Fruit fly (Drosophila melanogaster) whole organism, embryonic: ENCODE data around the gene Lgr1.
A peak's percentile ranks its signal among the peaks of the same experiment; 100 is the strongest.

ENCODE experiments used
- Atf3 ChIP-seq: fragments of 200-800 bp; sonication (Bioruptor generic); optimal IDR thresholded peaks from 3 replicates; lab custom pipeline; 2016; ENCODE audit warnings: missing biosample characterization, missing genetic modification characterization
- CG11560 ChIP-seq: fragments of 200-800 bp; sonication (Bioruptor generic); IDR thresholded peaks from 3 replicates; pipeline ENCODE4 v1.3.6; 2022; ENCODE audit warnings: missing biosample characterization, missing genetic modification characterization
- CG13123 ChIP-seq: fragments of 200-800 bp; sonication (Bioruptor generic); optimal IDR thresholded peaks from 2 replicates; lab custom pipeline; 2016; ENCODE audit warnings: missing biosample characterization, missing genetic modification characterization
- CG13296 ChIP-seq: fragments of 200-800 bp; sonication (Bioruptor generic); optimal IDR thresholded peaks from 3 replicates; lab custom pipeline; 2018; ENCODE audit warnings: missing biosample characterization, mild to moderate bottlenecking, missing genetic modification characterization
- CG14860 ChIP-seq: fragments of 200-800 bp; sonication (Bioruptor generic); IDR thresholded peaks from 3 replicates; pipeline ENCODE4 v1.3.6; 2022; ENCODE audit warnings: missing biosample characterization, missing genetic modification characterization; ENCODE audit not compliant: partially characterized antibody
- CG14965 ChIP-seq: fragments of 200-800 bp; sonication (Bioruptor generic); optimal IDR thresholded peaks from 2 replicates; lab custom pipeline; 2016; ENCODE audit warnings: missing biosample characterization, missing genetic modification characterization, borderline replicate concordance
- CG17328 ChIP-seq: fragments of 200-800 bp; sonication (Bioruptor generic); IDR thresholded peaks from 2 replicates; pipeline ENCODE4 v1.3.6; 2022; ENCODE audit warnings: missing biosample characterization, missing genetic modification characterization
- CG17612 ChIP-seq: fragments of 200-800 bp; sonication (Bioruptor generic); IDR thresholded peaks from 2 replicates; pipeline ENCODE4 v1.3.6; 2022; ENCODE audit warnings: missing biosample characterization, missing genetic modification characterization
- CG18011 ChIP-seq: fragments of 200-800 bp; sonication (Bioruptor generic); optimal IDR thresholded peaks from 2 replicates; lab custom pipeline; 2017; ENCODE audit warnings: missing biosample characterization, missing genetic modification characterization, mild to moderate bottlenecking, moderate library complexity, missing genotype
- CG2129 ChIP-seq: fragments of 200-800 bp; sonication (Bioruptor generic); IDR thresholded peaks from 2 replicates; pipeline ENCODE4 v1.3.6; 2022; ENCODE audit warnings: missing biosample characterization, missing genetic modification characterization; ENCODE audit not compliant: partially characterized antibody
- CG4730 ChIP-seq: fragments of 200-800 bp; sonication (Bioruptor generic); IDR thresholded peaks from 2 replicates; pipeline ENCODE4 v1.3.6; 2022; ENCODE audit warnings: missing biosample characterization, missing genetic modification characterization
- CG4854 ChIP-seq: fragments of 200-800 bp; sonication (Bioruptor generic); optimal IDR thresholded peaks from 2 replicates; lab custom pipeline; 2016; ENCODE audit warnings: missing biosample characterization, missing genetic modification characterization, inconsistent platforms
- CG5953 ChIP-seq: fragments of 200-800 bp; sonication (Bioruptor generic); IDR thresholded peaks from 2 replicates; pipeline ENCODE4 v1.3.6; 2022; ENCODE audit warnings: missing biosample characterization, missing genetic modification characterization
- CG6175 ChIP-seq: fragments of 200-800 bp; sonication (Bioruptor generic); IDR thresholded peaks from 3 replicates; pipeline ENCODE4 v1.3.6; 2022; ENCODE audit warnings: missing biosample characterization, missing genetic modification characterization
- CG7372 ChIP-seq: fragments of 200-800 bp; sonication (Bioruptor generic); IDR thresholded peaks from 2 replicates; pipeline ENCODE4 v1.3.6; 2022; ENCODE audit warnings: missing biosample characterization, missing genetic modification characterization
- CG7928 ChIP-seq: fragments of 200-800 bp; sonication (Bioruptor generic); optimal IDR thresholded peaks from 2 replicates; lab custom pipeline; 2017; ENCODE audit warnings: missing biosample characterization, mild to moderate bottlenecking, missing genetic modification characterization
- CG7987 ChIP-seq: fragments of 200-800 bp; sonication (Bioruptor generic); optimal IDR thresholded peaks from 2 replicates; lab custom pipeline; 2018; ENCODE audit warnings: missing biosample characterization, mild to moderate bottlenecking, missing genetic modification characterization, moderate library complexity
- CG8765 ChIP-seq: fragments of 200-800 bp; sonication (Bioruptor generic); IDR thresholded peaks from 2 replicates; pipeline ENCODE4 v1.3.6; 2022; ENCODE audit warnings: missing biosample characterization, missing genetic modification characterization
- CHES-1-like ChIP-seq: fragments of 200-800 bp; sonication (Bioruptor generic); optimal IDR thresholded peaks from 2 replicates; lab custom pipeline; 2016; ENCODE audit warnings: missing biosample characterization, missing genetic modification characterization
- CoRest ChIP-seq: fragments of 200-800 bp; sonication (Bioruptor generic); optimal IDR thresholded peaks from 3 replicates; lab custom pipeline; 2018; ENCODE audit warnings: missing biosample characterization, mild to moderate bottlenecking, missing genetic modification characterization, moderate library complexity
- D19A ChIP-seq: fragments of 200-800 bp; optimal IDR thresholded peaks from 3 replicates; lab custom pipeline; 2019; ENCODE audit warnings: missing biosample characterization, mild to moderate bottlenecking, missing genetic modification characterization, moderate library complexity
- Dbx ChIP-seq: fragments of 200-800 bp; sonication (Bioruptor generic); IDR thresholded peaks from 3 replicates; pipeline ENCODE4 v1.3.6; 2022; ENCODE audit warnings: missing biosample characterization, missing genetic modification characterization
- E2f1 ChIP-seq: fragments of 200-800 bp; sonication (Bioruptor generic); IDR thresholded peaks from 2 replicates; pipeline ENCODE4 v1.3.6; 2022; ENCODE audit warnings: missing biosample characterization, missing genetic modification characterization
- HHEX ChIP-seq: fragments of 200-800 bp; sonication (Bioruptor generic); optimal IDR thresholded peaks from 3 replicates; lab custom pipeline; 2017; ENCODE audit warnings: missing biosample characterization, mild to moderate bottlenecking, missing genetic modification characterization, missing genetic modification reagents
- Hand ChIP-seq: fragments of 200-800 bp; sonication (Bioruptor generic); optimal IDR thresholded peaks from 2 replicates; lab custom pipeline; 2017; ENCODE audit warnings: mild to moderate bottlenecking, missing biosample characterization, missing genetic modification reagents, missing genetic modification characterization
- Hr39 ChIP-seq: fragments of >200 bp; optimal IDR thresholded peaks from 2 replicates; lab custom pipeline; 2017
- PHDP ChIP-seq: fragments of 200-800 bp; sonication (Bioruptor generic); optimal IDR thresholded peaks from 3 replicates; lab custom pipeline; 2018; ENCODE audit warnings: missing biosample characterization, mild to moderate bottlenecking, missing genetic modification characterization, moderate library complexity
- Rfx ChIP-seq: fragments of 200-800 bp; sonication (Bioruptor generic); IDR thresholded peaks from 2 replicates; pipeline ENCODE4 v1.3.6; 2022; ENCODE audit warnings: missing biosample characterization, missing genetic modification characterization
- Rx ChIP-seq: fragments of 200-800 bp; sonication (Bioruptor generic); IDR thresholded peaks from 2 replicates; pipeline ENCODE4 v1.3.6; 2022; ENCODE audit warnings: missing biosample characterization, missing genetic modification characterization
- Taf1 ChIP-seq: fragments of 200-800 bp; sonication (Bioruptor generic); IDR thresholded peaks from 2 replicates; pipeline ENCODE4 v1.3.6; 2022; ENCODE audit warnings: missing biosample characterization, missing genetic modification characterization
- Xbp1 ChIP-seq: fragments of 200-800 bp; sonication (Bioruptor generic); optimal IDR thresholded peaks from 3 replicates; lab custom pipeline; 2016; ENCODE audit warnings: missing biosample characterization, mild to moderate bottlenecking, missing genetic modification characterization
- YL-1 ChIP-seq: fragments of 200-800 bp; sonication (Bioruptor generic); optimal IDR thresholded peaks from 3 replicates; lab custom pipeline; 2017; ENCODE audit warnings: missing biosample characterization, mild to moderate bottlenecking, missing genetic modification characterization
- cato ChIP-seq: fragments of 200-800 bp; sonication (Bioruptor generic); optimal IDR thresholded peaks from 2 replicates; lab custom pipeline; 2016; ENCODE audit warnings: missing biosample characterization, missing genetic modification characterization, borderline replicate concordance
- crc ChIP-seq: fragments of 200-800 bp; sonication (Bioruptor generic); optimal IDR thresholded peaks from 2 replicates; lab custom pipeline; 2016; ENCODE audit warnings: missing biosample characterization, missing genetic modification characterization
- gfzf ChIP-seq: fragments of 200-800 bp; sonication (Bioruptor generic); optimal IDR thresholded peaks from 2 replicates; lab custom pipeline; 2016; ENCODE audit warnings: missing biosample characterization, mild to moderate bottlenecking, missing genetic modification characterization, moderate library complexity
- lov ChIP-seq, 2 experiments: fragments of 200-800 bp in 1 of 2; fragments of >200 bp in 1 of 2; sonication (Bioruptor generic) in 1 of 2; IDR thresholded peaks in 1 of 2; optimal IDR thresholded peaks in 1 of 2; 2 replicates in 1 of 2; 3 replicates in 1 of 2; pipeline versions ENCODE4 v1.3.6 to Lab custom; 2017 to 2022; ENCODE audit warnings: missing biosample characterization in 1 of 2, missing genetic modification characterization in 1 of 2
- luna ChIP-seq: fragments of 200-800 bp; sonication (Bioruptor generic); optimal IDR thresholded peaks from 2 replicates; lab custom pipeline; 2016; ENCODE audit warnings: missing biosample characterization, missing genetic modification characterization
- mam ChIP-seq: fragments of 200-800 bp; sonication (Bioruptor generic); optimal IDR thresholded peaks from 3 replicates; lab custom pipeline; 2016; ENCODE audit warnings: missing biosample characterization, missing genetic modification characterization
- mirr ChIP-seq: fragments of 200-800 bp; sonication (Bioruptor generic); optimal IDR thresholded peaks from 3 replicates; lab custom pipeline; 2018; ENCODE audit warnings: missing biosample characterization, mild to moderate bottlenecking, missing genetic modification characterization
- pan ChIP-seq, 4 experiments: fragments of >200 bp in 3 of 4; fragments of 200-800 bp in 1 of 4; sonication (Bioruptor generic) in 1 of 4; optimal IDR thresholded peaks in 3 of 4; IDR thresholded peaks in 1 of 4; 2 replicates each; pipeline versions ENCODE4 v1.3.6 to Lab custom; 2017 to 2022; ENCODE audit warnings: missing biosample characterization in 2 of 4, missing genetic modification characterization in 2 of 4, mixed read lengths in 1 of 4
- ro ChIP-seq: fragments of 200-800 bp; sonication (Bioruptor generic); IDR thresholded peaks from 2 replicates; pipeline ENCODE4 v1.3.6; 2022; ENCODE audit warnings: missing biosample characterization, missing genetic modification characterization
- shn ChIP-seq: fragments of 200-800 bp; sonication (Bioruptor generic); optimal IDR thresholded peaks from 3 replicates; lab custom pipeline; 2016; ENCODE audit warnings: missing biosample characterization, missing genetic modification characterization
- sob ChIP-seq: fragments of 200-800 bp; sonication (Bioruptor generic); IDR thresholded peaks from 2 replicates; pipeline ENCODE4 v1.3.6; 2022; ENCODE audit warnings: missing biosample characterization, missing genetic modification characterization
- stc ChIP-seq: fragments of 200-800 bp; sonication (Bioruptor generic); IDR thresholded peaks from 2 replicates; pipeline ENCODE4 v1.3.6; 2022; ENCODE audit warnings: missing biosample characterization, missing genetic modification characterization
- trh ChIP-seq: fragments of 200-800 bp; sonication (Bioruptor generic); optimal IDR thresholded peaks from 2 replicates; lab custom pipeline; 2016; ENCODE audit warnings: missing biosample characterization, missing genetic modification characterization
- tup ChIP-seq: fragments of 200-800 bp; sonication (Bioruptor generic); optimal IDR thresholded peaks from 2 replicates; lab custom pipeline; 2016; ENCODE audit warnings: missing biosample characterization, mild to moderate bottlenecking, missing genetic modification characterization, moderate library complexity
- vfl ChIP-seq: fragments of 200-800 bp; sonication (Bioruptor generic); optimal IDR thresholded peaks from 2 replicates; lab custom pipeline; 2016; ENCODE audit warnings: missing biosample characterization, missing genetic modification characterization
- zfh1 ChIP-seq: fragments of 200-800 bp; sonication (Bioruptor generic); IDR thresholded peaks from 3 replicates; pipeline ENCODE4 v1.3.6; 2022; ENCODE audit warnings: missing biosample characterization, missing genetic modification characterization
- zfh2 ChIP-seq: fragments of 200-800 bp; sonication (Bioruptor generic); optimal IDR thresholded peaks from 2 replicates; lab custom pipeline; 2016; ENCODE audit warnings: missing biosample characterization, missing genetic modification characterization

Gene Lgr1

dm6 chr3R:17700488-17701130 is 25.0 kb upstream of the Lgr1 start (continued):
- TF ChIP-seq mirr, result peak; percentile 33
- peak; percentile 99 for TF ChIP-seq stc (GFP tag; lab: Robert Waterston, UW)
- no peak for TF ChIP-seq CG2129 (GFP tag; lab: Robert Waterston, UW)
- peak; percentile 95 for TF ChIP-seq CG5953 (GFP tag; lab: Robert Waterston, UW)
- peak; percentile 90 for TF ChIP-seq CG11560 (tag; lab: Robert Waterston, UW)
- peak; percentile 46 for TF ChIP-seq luna
- TF ChIP-seq CG6175 (GFP tag; lab: Robert Waterston, UW), result peak; percentile 99
- no peak for TF ChIP-seq pan (optimal IDR thresholded peaks at IDR 0.05; lab: Kevin White, UChicago)
- TF ChIP-seq pan (GFP tag; optimal IDR thresholded peaks at IDR 0.05 in 1 of 2, IDR thresholded peaks at IDR 0.05 in 1 of 2), result peak in 1 of 2 experiments; percentile 99
- TF ChIP-seq tup (GFP tag; lab: Kevin White, UChicago), result peak; percentile 90
- TF ChIP-seq CG13296 (GFP tag; lab: Kevin White, UChicago), result peak; percentile 99
- TF ChIP-seq trh (GFP tag; lab: Kevin White, UChicago), result peak; percentile 91
- peak; percentile 73 for TF ChIP-seq crc (GFP tag; lab: Kevin White, UChicago)
- peak; percentile 57 for TF ChIP-seq CG4854 (GFP tag; lab: Kevin White, UChicago)
- no peak for TF ChIP-seq Hr39 (lab: Kevin White, UChicago)
- TF ChIP-seq Atf3 (GFP tag; lab: Kevin White, UChicago), result peak; percentile 42
- TF ChIP-seq D19A, result peak; percentile 97
- TF ChIP-seq HHEX (GFP tag; lab: Kevin White, UChicago), result peak; percentile 99
- TF ChIP-seq CG7372, result peak; percentile 98
- TF ChIP-seq CG8765 (GFP tag; lab: Robert Waterston, UW), result peak; percentile 78
- peak; percentile 98 for TF ChIP-seq Rfx (GFP tag; lab: Robert Waterston, UW)
- no peak for TF ChIP-seq CG14860 (GFP tag; lab: Robert Waterston, UW)
- peak; percentile 99 for TF ChIP-seq Hand (GFP tag; lab: Kevin White, UChicago)
- peak; percentile 75 for TF ChIP-seq CG7928 (GFP tag; lab: Kevin White, UChicago)
- TF ChIP-seq YL-1, result peak; percentile 98
- peak; percentile 98 for TF ChIP-seq CG4730 (GFP tag; lab: Robert Waterston, UW)
- peak; percentile 99 for TF ChIP-seq E2f1 (GFP tag; lab: Robert Waterston, UW)
- TF ChIP-seq CG17328 (GFP tag; lab: Robert Waterston, UW), result peak; percentile 97
- TF ChIP-seq cato (GFP tag; lab: Kevin White, UChicago), result peak; percentile 93
- peak; percentile 85 for TF ChIP-seq mam (GFP tag; lab: Kevin White, UChicago)
- peak; percentile 95 for TF ChIP-seq CG13123 (GFP tag; lab: Kevin White, UChicago)
- peak; percentile 38 for TF ChIP-seq shn
- TF ChIP-seq Xbp1 (GFP tag; lab: Kevin White, UChicago), result peak; percentile 97
- peak; percentile 98 for TF ChIP-seq sob (GFP tag; lab: Robert Waterston, UW)
- peak; percentile 92 for TF ChIP-seq Rx
- TF ChIP-seq CG17612 (GFP tag; lab: Robert Waterston, UW), result peak; percentile 94
- no peak for TF ChIP-seq CG14965 (GFP tag; lab: Kevin White, UChicago)
- peak; percentile 95 for TF ChIP-seq zfh1
- peak; percentile 99 for TF ChIP-seq CoRest (tag; lab: Kevin White, UChicago)
- peak; percentile 86 for TF ChIP-seq vfl (GFP tag; lab: Kevin White, UChicago)
- TF ChIP-seq lov (optimal IDR thresholded peaks at IDR 0.05; lab: Kevin White, UChicago), result no peak
- peak; percentile 88 for TF ChIP-seq lov (GFP tag; IDR thresholded peaks at IDR 0.05; lab: Robert Waterston, UW)
- no peak for TF ChIP-seq gfzf
- TF ChIP-seq CG18011 (GFP tag; lab: Kevin White, UChicago), result peak; percentile 88
- TF ChIP-seq CHES-1-like (GFP tag; lab: Kevin White, UChicago), result peak; percentile 79
- TF ChIP-seq zfh2 (GFP tag; lab: Kevin White, UChicago), result peak; percentile 83
- peak; percentile 96 for TF ChIP-seq Taf1 (GFP tag; lab: Robert Waterston, UW)
- TF ChIP-seq Dbx, result peak; percentile 99
- TF ChIP-seq ro, result peak; percentile 95
- TF ChIP-seq CG7987, result peak; percentile 91
- peak; percentile 99 for TF ChIP-seq PHDP
